Fruit fly (Drosophila melanogaster) whole organism, embryonic: ENCODE results near the gene unc79.
A peak's percentile ranks its signal among the peaks of the same experiment; 100 is the strongest.

Experiments used
- Aef1 ChIP-seq: fragments of 200-800 bp; sonication (Bioruptor generic); IDR thresholded peaks from 3 replicates; pipeline ENCODE4 v1.3.6; 2022; ENCODE audit warnings: missing biosample characterization, missing genetic modification characterization
- Asciz ChIP-seq: fragments of 200-800 bp; sonication (Bioruptor generic); optimal IDR thresholded peaks from 2 replicates; lab custom pipeline; 2017; ENCODE audit warnings: missing biosample characterization, mild to moderate bottlenecking, missing genetic modification characterization, missing genetic modification reagents
- CG10462 ChIP-seq: fragments of 200-800 bp; sonication (Bioruptor generic); optimal IDR thresholded peaks from 2 replicates; lab custom pipeline; 2016; ENCODE audit warnings: missing biosample characterization, missing genetic modification characterization
- CG11695 ChIP-seq: fragments of 200-800 bp; sonication (Bioruptor generic); IDR thresholded peaks from 3 replicates; pipeline ENCODE4 v1.3.6; 2022; ENCODE audit warnings: missing biosample characterization, missing genetic modification characterization
- CG12104 ChIP-seq: fragments of 200-800 bp; sonication (Bioruptor generic); optimal IDR thresholded peaks from 3 replicates; lab custom pipeline; 2016; ENCODE audit warnings: missing biosample characterization, missing genetic modification characterization
- CG12942 ChIP-seq: fragments of 200-800 bp; sonication (Bioruptor generic); optimal IDR thresholded peaks from 3 replicates; lab custom pipeline; 2016; ENCODE audit warnings: missing biosample characterization, missing genetic modification characterization
- CG13296 ChIP-seq: fragments of 200-800 bp; sonication (Bioruptor generic); optimal IDR thresholded peaks from 3 replicates; lab custom pipeline; 2018; ENCODE audit warnings: missing biosample characterization, mild to moderate bottlenecking, missing genetic modification characterization
- CG17361 ChIP-seq: fragments of 200-800 bp; sonication (Bioruptor generic); IDR thresholded peaks from 3 replicates; pipeline ENCODE4 v1.3.6; 2022; ENCODE audit warnings: missing biosample characterization, missing genetic modification characterization
- CG1832 ChIP-seq: fragments of 200-800 bp; sonication (Bioruptor generic); optimal IDR thresholded peaks from 2 replicates; lab custom pipeline; 2017; ENCODE audit warnings: missing biosample characterization, mild to moderate bottlenecking, missing genetic modification characterization, inconsistent platforms
- CG32532 ChIP-seq: fragments of 200-800 bp; sonication (Bioruptor generic); IDR thresholded peaks from 2 replicates; pipeline ENCODE4 v1.3.6; 2022; ENCODE audit warnings: missing biosample characterization, missing genetic modification characterization
- CG3281 ChIP-seq: fragments of 200-800 bp; sonication (Bioruptor generic); optimal IDR thresholded peaks from 3 replicates; lab custom pipeline; 2017; ENCODE audit warnings: missing biosample characterization, mild to moderate bottlenecking, missing genetic modification characterization
- CG5180 ChIP-seq: fragments of 200-800 bp; sonication (Bioruptor generic); optimal IDR thresholded peaks from 3 replicates; lab custom pipeline; 2017; ENCODE audit warnings: missing biosample characterization, missing genetic modification characterization, mild to moderate bottlenecking, moderate library complexity, missing genetic modification reagents
- CG6689 ChIP-seq: fragments of 200-800 bp; sonication (Bioruptor generic); IDR thresholded peaks from 2 replicates; pipeline ENCODE4 v1.3.6; 2022; ENCODE audit warnings: missing biosample characterization, missing genetic modification characterization
- CG7928 ChIP-seq: fragments of 200-800 bp; sonication (Bioruptor generic); optimal IDR thresholded peaks from 2 replicates; lab custom pipeline; 2017; ENCODE audit warnings: missing biosample characterization, mild to moderate bottlenecking, missing genetic modification characterization
- Dek ChIP-seq: fragments of 200-800 bp; sonication (Bioruptor generic); optimal IDR thresholded peaks from 3 replicates; lab custom pipeline; 2019; ENCODE audit warnings: missing biosample characterization, mild to moderate bottlenecking, missing genetic modification characterization, moderate library complexity
- E2f2 ChIP-seq: fragments of 200-800 bp; sonication (Bioruptor generic); IDR thresholded peaks from 2 replicates; pipeline ENCODE4 v1.3.6; 2022; ENCODE audit warnings: missing biosample characterization, missing genetic modification characterization
- Hr39 ChIP-seq: fragments of >200 bp; optimal IDR thresholded peaks from 2 replicates; lab custom pipeline; 2017
- Kr ChIP-seq: fragments of 200-800 bp; sonication (Bioruptor generic); optimal IDR thresholded peaks from 2 replicates; lab custom pipeline; 2017; ENCODE audit warnings: missing biosample characterization, mild to moderate bottlenecking, missing genetic modification characterization
- MESR4 ChIP-seq: fragments of 200-800 bp; sonication (Bioruptor generic); optimal IDR thresholded peaks from 2 replicates; lab custom pipeline; 2018; ENCODE audit warnings: missing biosample characterization, mild to moderate bottlenecking, missing genetic modification characterization, moderate library complexity
- Mad ChIP-seq: fragments of 200-800 bp; sonication (Bioruptor generic); optimal IDR thresholded peaks from 2 replicates; lab custom pipeline; 2016; ENCODE audit warnings: missing biosample characterization, missing genetic modification characterization
- Optix ChIP-seq: fragments of 200-800 bp; sonication (Bioruptor generic); IDR thresholded peaks from 3 replicates; pipeline ENCODE4 v1.3.6; 2022; ENCODE audit warnings: missing biosample characterization, missing genetic modification characterization
- Scr ChIP-seq: fragments of 200-800 bp; sonication (Bioruptor generic); IDR thresholded peaks from 2 replicates; pipeline ENCODE4 v1.3.6; 2022; ENCODE audit warnings: missing biosample characterization, missing genetic modification characterization; ENCODE audit not compliant: partially characterized antibody
- Sin3A ChIP-seq: fragments of >200 bp; optimal IDR thresholded peaks from 2 replicates; lab custom pipeline; 2018
- TFAM ChIP-seq: fragments of 200-800 bp; sonication (Bioruptor generic); optimal IDR thresholded peaks from 2 replicates; lab custom pipeline; 2017; ENCODE audit warnings: missing biosample characterization, missing genetic modification characterization, inconsistent platforms
- Trl ChIP-seq, 3 experiments: fragments of >200 bp in 2 of 3; fragments of 200-800 bp in 1 of 3; sonication (Bioruptor generic) in 1 of 3; optimal IDR thresholded peaks; 2 replicates in 1 of 3; 3 replicates in 2 of 3; lab custom pipeline; 2016 to 2017; ENCODE audit warnings: missing biosample characterization in 1 of 3, missing genetic modification characterization in 1 of 3
- crol ChIP-seq: fragments of 200-800 bp; sonication (Bioruptor generic); IDR thresholded peaks from 2 replicates; pipeline ENCODE4 v1.3.6; 2022; ENCODE audit warnings: missing biosample characterization, missing genetic modification characterization
- dmrt99B ChIP-seq: fragments of 200-800 bp; sonication (Bioruptor generic); optimal IDR thresholded peaks from 2 replicates; lab custom pipeline; 2018; ENCODE audit warnings: missing biosample characterization, mild to moderate bottlenecking, missing genetic modification characterization, moderate library complexity
- eyg ChIP-seq: fragments of 200-800 bp; sonication (Bioruptor generic); optimal IDR thresholded peaks from 3 replicates; lab custom pipeline; 2016; ENCODE audit warnings: missing biosample characterization, missing genetic modification characterization
- fd3F ChIP-seq: fragments of 200-800 bp; sonication (Bioruptor generic); optimal IDR thresholded peaks from 2 replicates; lab custom pipeline; 2018; ENCODE audit warnings: missing biosample characterization, mild to moderate bottlenecking, missing genetic modification characterization, moderate library complexity
- h ChIP-seq: fragments of >200 bp; optimal IDR thresholded peaks from 2 replicates; lab custom pipeline; 2017
- hth ChIP-seq: fragments of >200 bp; optimal IDR thresholded peaks from 2 replicates; lab custom pipeline; 2017; ENCODE audit warnings: inconsistent platforms
- insv ChIP-seq, 2 experiments: fragments of 200-800 bp; sonication (Bioruptor generic); optimal IDR thresholded peaks; 3 replicates each; lab custom pipeline; 2016 to 2018; ENCODE audit warnings: missing biosample characterization in 2 of 2, missing genetic modification characterization in 2 of 2
- jigr1 ChIP-seq: fragments of 200-800 bp; sonication (Bioruptor generic); IDR thresholded peaks from 3 replicates; pipeline ENCODE4 v1.3.6; 2022; ENCODE audit warnings: missing biosample characterization, missing genetic modification characterization
- lmd ChIP-seq: fragments of 200-800 bp; sonication (Bioruptor generic); IDR thresholded peaks from 2 replicates; pipeline ENCODE4 v1.3.6; 2022; ENCODE audit warnings: missing biosample characterization, missing genetic modification characterization
- lov ChIP-seq, 2 experiments: fragments of 200-800 bp in 1 of 2; fragments of >200 bp in 1 of 2; sonication (Bioruptor generic) in 1 of 2; IDR thresholded peaks in 1 of 2; optimal IDR thresholded peaks in 1 of 2; 2 replicates in 1 of 2; 3 replicates in 1 of 2; pipeline versions ENCODE4 v1.3.6 to Lab custom; 2017 to 2022; ENCODE audit warnings: missing biosample characterization in 1 of 2, missing genetic modification characterization in 1 of 2
- nmo ChIP-seq: fragments of 200-800 bp; sonication (Bioruptor generic); optimal IDR thresholded peaks from 2 replicates; lab custom pipeline; 2018; ENCODE audit warnings: missing biosample characterization, mild to moderate bottlenecking, missing genetic modification characterization, moderate library complexity
- onecut ChIP-seq: fragments of 200-800 bp; sonication (Bioruptor generic); IDR thresholded peaks from 2 replicates; pipeline ENCODE4 v1.3.6; 2022; ENCODE audit warnings: missing biosample characterization, missing genetic modification characterization
- pan ChIP-seq, 4 experiments: fragments of >200 bp in 3 of 4; fragments of 200-800 bp in 1 of 4; sonication (Bioruptor generic) in 1 of 4; optimal IDR thresholded peaks in 3 of 4; IDR thresholded peaks in 1 of 4; 2 replicates each; pipeline versions ENCODE4 v1.3.6 to Lab custom; 2017 to 2022; ENCODE audit warnings: missing biosample characterization in 2 of 4, missing genetic modification characterization in 2 of 4, mixed read lengths in 1 of 4
- prd ChIP-seq, 3 experiments: fragments of >200 bp in 2 of 3; fragments of 200-800 bp in 1 of 3; sonication (Bioruptor generic) in 1 of 3; optimal IDR thresholded peaks in 2 of 3; IDR thresholded peaks in 1 of 3; 2 replicates in 2 of 3; 3 replicates in 1 of 3; pipeline versions ENCODE4 v1.3.6 to Lab custom; 2017 to 2022; ENCODE audit warnings: missing biosample characterization in 1 of 3, missing genetic modification characterization in 1 of 3
- row ChIP-seq: fragments of 200-800 bp; sonication (Bioruptor generic); IDR thresholded peaks from 3 replicates; pipeline ENCODE4 v1.3.6; 2022; ENCODE audit warnings: missing biosample characterization, missing genetic modification characterization
- sens-2 ChIP-seq: fragments of 200-800 bp; sonication (Bioruptor generic); IDR thresholded peaks from 2 replicates; pipeline ENCODE4 v1.3.6; 2022; ENCODE audit warnings: missing biosample characterization, missing genetic modification characterization
- slou ChIP-seq: fragments of 200-800 bp; sonication (Bioruptor generic); optimal IDR thresholded peaks from 3 replicates; lab custom pipeline; 2016; ENCODE audit warnings: missing biosample characterization, missing genetic modification characterization
- sna ChIP-seq: fragments of 200-800 bp; sonication (Bioruptor generic); IDR thresholded peaks from 2 replicates; pipeline ENCODE4 v1.3.6; 2022; ENCODE audit warnings: missing biosample characterization, missing genetic modification characterization; ENCODE audit not compliant: partially characterized antibody
- so ChIP-seq: fragments of 200-800 bp; sonication (Bioruptor generic); IDR thresholded peaks from 3 replicates; pipeline ENCODE4 v1.3.6; 2022; ENCODE audit warnings: missing biosample characterization, missing genetic modification characterization
- stwl ChIP-seq: fragments of 200-800 bp; sonication (Bioruptor generic); optimal IDR thresholded peaks from 3 replicates; lab custom pipeline; 2018; ENCODE audit warnings: missing biosample characterization, mild to moderate bottlenecking, missing genetic modification characterization, moderate library complexity
- ttk ChIP-seq: fragments of 200-800 bp; sonication (Bioruptor generic); IDR thresholded peaks from 2 replicates; pipeline ENCODE4 v2.1.2; 2022; ENCODE audit warnings: missing biosample characterization, missing genetic modification characterization
- twi ChIP-seq: fragments of 200-800 bp; optimal IDR thresholded peaks from 2 replicates; lab custom pipeline; 2019; ENCODE audit warnings: missing biosample characterization, mild to moderate bottlenecking, missing genetic modification characterization, moderate library complexity
- vnd ChIP-seq: fragments of 200-800 bp; sonication (Bioruptor generic); IDR thresholded peaks from 3 replicates; pipeline ENCODE4 v1.3.6; 2022; ENCODE audit warnings: missing biosample characterization, missing genetic modification characterization; ENCODE audit not compliant: partially characterized antibody
- vvl ChIP-seq: fragments of 200-800 bp; sonication (Bioruptor generic); IDR thresholded peaks from 2 replicates; pipeline ENCODE4 v1.3.6; 2022; ENCODE audit warnings: missing biosample characterization, missing genetic modification characterization
- wdn ChIP-seq: fragments of 200-800 bp; sonication (Bioruptor generic); IDR thresholded peaks from 2 replicates; pipeline ENCODE4 v1.3.6; 2022; ENCODE audit warnings: missing biosample characterization, missing genetic modification characterization
- zen ChIP-seq: fragments of 200-800 bp; sonication (Bioruptor generic); optimal IDR thresholded peaks from 3 replicates; lab custom pipeline; 2018; ENCODE audit warnings: missing biosample characterization, mild to moderate bottlenecking, missing genetic modification characterization, moderate library complexity

The unc79 gene

DNA sequence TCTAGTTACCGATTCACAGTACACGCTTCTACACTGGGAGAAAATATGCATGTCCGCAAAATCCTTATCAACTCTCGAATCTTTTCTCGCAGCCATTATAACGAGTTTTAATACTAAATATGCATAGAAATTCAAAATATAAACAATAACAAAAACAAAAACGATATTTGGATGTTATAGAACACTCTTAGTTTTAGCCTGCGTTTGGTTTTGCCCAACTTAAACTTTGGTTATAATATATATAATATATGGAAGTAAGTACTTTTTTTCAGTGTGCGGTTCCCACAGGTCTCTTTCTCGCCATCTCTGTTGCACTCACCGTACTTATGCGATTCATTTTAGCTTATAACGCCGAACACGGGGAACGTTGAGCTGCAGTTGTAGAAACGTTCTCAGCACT is 34.2 kb downstream of the unc79 start, which contains the start of gene cry (continued):
- TF ChIP-seq E2f2 (GFP tag; lab: Robert Waterston, UW) (peak; percentile 11; the same call in 1 of the 2 replicates), so (GFP tag; lab: Robert Waterston, UW) (peak; percentile 17; the same call in 1 of the 3 replicates), dmrt99B (tag; lab: Kevin White, UChicago) (peak; percentile 80), nmo (GFP tag; lab: Kevin White, UChicago) (peak; percentile 84), Trl (optimal IDR thresholded peaks at IDR 0.05; lab: Kevin White, UChicago) (no peak), Trl (GFP tag; optimal IDR thresholded peaks at IDR 0.05; lab: Kevin White, UChicago) (no peak), TFAM (no peak), vvl (GFP tag; lab: Robert Waterston, UW) (no peak), crol (GFP tag; lab: Robert Waterston, UW) (no peak), h (lab: Kevin White, UChicago) (no peak), eyg (no peak), CG13296 (GFP tag; lab: Kevin White, UChicago) (no peak), Mad (no peak), sens-2 (no peak), Scr (GFP tag; lab: Robert Waterston, UW) (no peak), sna (GFP tag; lab: Robert Waterston, UW) (no peak), CG7928 (GFP tag; lab: Kevin White, UChicago) (no peak), fd3F (GFP tag; lab: Kevin White, UChicago) (no peak), insv (GFP tag; optimal IDR thresholded peaks at IDR 0.05; lab: Kevin White, UChicago) (no peak), CG17361 (GFP tag; lab: Robert Waterston, UW) (peak; percentile 82), vnd (GFP tag; lab: Robert Waterston, UW) (no peak), row (peak; percentile 43), Hr39 (lab: Kevin White, UChicago) (no peak), CG1832 (no peak), CG12104 (GFP tag; lab: Kevin White, UChicago) (peak; percentile 8), zen (tag; lab: Kevin White, UChicago) (no peak), CG5180 (GFP tag; lab: Kevin White, UChicago) (no peak), CG3281 (GFP tag; lab: Kevin White, UChicago) (peak; percentile 22), wdn (GFP tag; lab: Robert Waterston, UW) (no peak), CG6689 (GFP tag; lab: Robert Waterston, UW) (peak; percentile 56; the same call in 1 of the 2 replicates), CG12942 (GFP tag; lab: Kevin White, UChicago) (peak; percentile 2), stwl (tag; lab: Kevin White, UChicago) (no peak), Kr (no peak), jigr1 (GFP tag; lab: Robert Waterston, UW) (no peak), slou (no peak), Optix (GFP tag; lab: Robert Waterston, UW) (no peak), Dek (tag; lab: Kevin White, UChicago) (no peak), onecut (GFP tag; lab: Robert Waterston, UW) (no peak), prd (optimal IDR thresholded peaks at IDR 0.05; lab: Kevin White, UChicago) (no peak), prd (GFP tag; IDR thresholded peaks at IDR 0.05; lab: Robert Waterston, UW) (no peak), CG10462 (GFP tag; lab: Kevin White, UChicago) (no peak), CG11695 (GFP tag; lab: Robert Waterston, UW) (0 out of 3 replicates have a peak, but pooled peaks have one; percentile 47), pan (optimal IDR thresholded peaks at IDR 0.05; lab: Kevin White, UChicago) (no peak), pan (GFP tag; optimal IDR thresholded peaks at IDR 0.05 in 1 of 2, IDR thresholded peaks at IDR 0.05 in 1 of 2) (peak in 1 of 2 experiments; percentile 32), MESR4 (no peak), lmd (GFP tag; lab: Robert Waterston, UW) (peak; percentile 65), Asciz (GFP tag; lab: Kevin White, UChicago) (peak; percentile 26), Aef1 (GFP tag; lab: Robert Waterston, UW) (no peak), hth (lab: Kevin White, UChicago) (no peak), ttk (GFP tag; lab: Robert Waterston, UW) (no peak), Sin3A (lab: Kevin White, UChicago) (no peak), twi (tag; lab: Kevin White, UChicago) (peak; percentile 76), CG32532 (GFP tag; lab: Robert Waterston, UW) (no peak), lov (optimal IDR thresholded peaks at IDR 0.05; lab: Kevin White, UChicago) (no peak), lov (GFP tag; IDR thresholded peaks at IDR 0.05; lab: Robert Waterston, UW) (no peak)
